Fruit fly (Drosophila melanogaster): ENCODE data around the gene S6kII.

The S6kII gene

DNA sequence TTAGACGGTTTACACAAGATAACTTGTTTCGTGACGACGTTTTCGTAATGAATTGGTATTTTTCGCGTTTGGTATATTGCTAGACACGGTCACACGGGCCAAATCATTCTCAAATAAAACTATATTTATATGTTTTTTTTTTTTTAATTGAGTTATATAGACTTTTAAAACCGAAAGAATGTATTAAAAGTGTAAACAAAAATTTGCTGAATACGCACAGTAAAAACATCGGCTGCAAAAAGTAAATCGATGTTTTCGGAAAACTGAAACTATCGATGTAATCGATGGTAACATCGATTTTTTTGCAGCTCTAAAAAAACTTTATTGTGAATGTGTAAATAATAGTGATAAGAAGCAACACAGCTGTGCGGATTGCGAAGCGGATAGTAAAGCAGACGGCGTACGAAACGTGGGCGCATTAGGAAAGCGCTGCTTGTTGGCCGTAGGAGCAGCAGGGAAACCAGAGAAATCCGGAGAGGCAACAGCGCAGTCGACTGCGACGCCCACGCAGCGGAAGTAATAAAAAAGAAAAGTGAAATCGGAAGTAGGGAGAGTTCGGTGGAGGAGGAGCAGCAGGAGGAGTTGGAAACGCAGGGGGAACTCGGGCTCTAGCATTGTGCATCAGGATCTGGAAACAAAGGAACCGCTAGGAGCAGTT, at the start of gene S6kII (continued):
- TF ChIP-seq Stat92E (GFP tag; optimal IDR thresholded peaks at IDR 0.05) = no peak
- no peak for TF ChIP-seq grau (tag; optimal IDR thresholded peaks at IDR 0.05)
- TF ChIP-seq ssp (GFP tag; IDR thresholded peaks at IDR 0.05) = no peak
- no peak for TF ChIP-seq cato (GFP tag; optimal IDR thresholded peaks at IDR 0.05; ENCODE audit: borderline replicate concordance)
- no peak for TF ChIP-seq D19B (GFP tag; optimal IDR thresholded peaks at IDR 0.05)
- no peak for TF ChIP-seq Atf-2 (GFP tag; optimal IDR thresholded peaks at IDR 0.05)
- no peak for TF ChIP-seq tx (GFP tag; optimal IDR thresholded peaks at IDR 0.05)
- peak; percentile 64 for TF ChIP-seq CG9437 (GFP tag; optimal IDR thresholded peaks at IDR 0.05)
- no peak for TF ChIP-seq BtbVII (GFP tag; optimal IDR thresholded peaks at IDR 0.05)
- TF ChIP-seq CG1832 (GFP tag; optimal IDR thresholded peaks at IDR 0.05) = no peak
- peak; percentile 51 for TF ChIP-seq gfzf (GFP tag; optimal IDR thresholded peaks at IDR 0.05)
- TF ChIP-seq gsb (GFP tag; IDR thresholded peaks at IDR 0.05) = no peak
- TF ChIP-seq CG2889 (GFP tag; IDR thresholded peaks at IDR 0.05) = no peak
- TF ChIP-seq wor (GFP tag; IDR thresholded peaks at IDR 0.05) = no peak
- no peak for TF ChIP-seq CG12104 (GFP tag; optimal IDR thresholded peaks at IDR 0.05)
- no peak for TF ChIP-seq fd64A (GFP tag; optimal IDR thresholded peaks at IDR 0.05)
- TF ChIP-seq CG17359 (tag; optimal IDR thresholded peaks at IDR 0.05) = no peak
- TF ChIP-seq Camta (GFP tag; optimal IDR thresholded peaks at IDR 0.05) = no peak
- no peak for TF ChIP-seq wdn (GFP tag; IDR thresholded peaks at IDR 0.05)
- no peak for TF ChIP-seq gt (GFP tag; IDR thresholded peaks at IDR 0.05)
- TF ChIP-seq schlank (tag; optimal IDR thresholded peaks at IDR 0.05) = no peak
- no peak for TF ChIP-seq Ada2b (GFP tag; IDR thresholded peaks at IDR 0.05)
- no peak for TF ChIP-seq Hand (GFP tag; optimal IDR thresholded peaks at IDR 0.05)
- TF ChIP-seq CG11398 (GFP tag; optimal IDR thresholded peaks at IDR 0.05) = no peak
- TF ChIP-seq zfh2 (GFP tag; optimal IDR thresholded peaks at IDR 0.05) = no peak
- TF ChIP-seq CG2202 (tag; optimal IDR thresholded peaks at IDR 0.05) = no peak
- TF ChIP-seq CG18011 (GFP tag; optimal IDR thresholded peaks at IDR 0.05) = no peak
- peak; percentile 84 for TF ChIP-seq HLH4C (GFP tag; IDR thresholded peaks at IDR 0.05; ENCODE audit: partially characterized antibody)
- TF ChIP-seq CG16779 (GFP tag; IDR thresholded peaks at IDR 0.05) = no peak
- no peak for TF ChIP-seq dmrt99B (tag; optimal IDR thresholded peaks at IDR 0.05)
- no peak for TF ChIP-seq CG4360 (GFP tag; IDR thresholded peaks at IDR 0.05)
- TF ChIP-seq Asciz (GFP tag; optimal IDR thresholded peaks at IDR 0.05) = no peak
- TF ChIP-seq gcm2 (GFP tag; optimal IDR thresholded peaks at IDR 0.05) = no peak
- no peak for TF ChIP-seq pum (GFP tag; optimal IDR thresholded peaks at IDR 0.05)
- TF ChIP-seq CG8089 (GFP tag; optimal IDR thresholded peaks at IDR 0.05) = no peak
- no peak for TF ChIP-seq br (optimal IDR thresholded peaks at IDR 0.05)
- no peak for TF ChIP-seq nom (GFP tag; optimal IDR thresholded peaks at IDR 0.05)
- TF ChIP-seq h (optimal IDR thresholded peaks at IDR 0.05) = no peak
- peak; percentile 44 for TF ChIP-seq CG9797 (GFP tag; optimal IDR thresholded peaks at IDR 0.05)
- TF ChIP-seq CG4854 (GFP tag; optimal IDR thresholded peaks at IDR 0.05) = no peak
- no peak for TF ChIP-seq slp2 (GFP tag; optimal IDR thresholded peaks at IDR 0.05)
- peak; percentile 90 for TF ChIP-seq Dll (GFP tag; IDR thresholded peaks at IDR 0.05; ENCODE audit: partially characterized antibody)
- no peak for TF ChIP-seq Six4 (GFP tag; optimal IDR thresholded peaks at IDR 0.05)
- no peak for TF ChIP-seq CG3838 (GFP tag; optimal IDR thresholded peaks at IDR 0.05)
- TF ChIP-seq ato (GFP tag; IDR thresholded peaks at IDR 0.05; ENCODE audit: partially characterized antibody) = peak; percentile 67
- TF ChIP-seq CG14860 (GFP tag; IDR thresholded peaks at IDR 0.05; ENCODE audit: partially characterized antibody) = peak; percentile 71
- TF ChIP-seq mld (GFP tag; IDR thresholded peaks at IDR 0.05; ENCODE audit: partially characterized antibody) = peak; percentile 73
- no peak for TF ChIP-seq unpg (GFP tag; optimal IDR thresholded peaks at IDR 0.05)
- no peak for TF ChIP-seq Trl (optimal IDR thresholded peaks at IDR 0.05)
- no peak for TF ChIP-seq Trl (GFP tag; optimal IDR thresholded peaks at IDR 0.05)
- TF ChIP-seq Dip3 (GFP tag; optimal IDR thresholded peaks at IDR 0.05) = no peak
